Fruit fly (Drosophila melanogaster) whole organism, prepupa: ENCODE results near the gene axo.

Experiments
- CG32006 ChIP-seq: fragments of 200-800 bp; sonication (Bioruptor generic); optimal IDR thresholded peaks from 3 replicates; lab custom pipeline; 2017; ENCODE audit warnings: missing biosample characterization, mild to moderate bottlenecking, missing genetic modification characterization
- CG4318 ChIP-seq: fragments of 200-800 bp; sonication (Bioruptor generic); optimal IDR thresholded peaks from 3 replicates; lab custom pipeline; 2017; ENCODE audit warnings: missing biosample characterization, mild to moderate bottlenecking, missing genetic modification characterization
- Eip93F ChIP-seq: fragments of 200-800 bp; sonication (Bioruptor generic); optimal IDR thresholded peaks from 2 replicates; lab custom pipeline; 2016; ENCODE audit warnings: missing biosample characterization, mild to moderate bottlenecking, missing genetic modification characterization
- Hr4 ChIP-seq: fragments of 200-800 bp; sonication (Bioruptor generic); optimal IDR thresholded peaks from 3 replicates; lab custom pipeline; 2016; ENCODE audit warnings: missing biosample characterization, missing genetic modification characterization

dm6 chr3L:4686050-4686449 lies 1.1 kb downstream of the axo start:
- TF ChIP-seq Eip93F (GFP tag; lab: Kevin White, UChicago) (no peak), Hr4 (no peak), CG4318 (GFP tag; lab: Kevin White, UChicago) (no peak), CG32006 (GFP tag; lab: Kevin White, UChicago) (no peak)
